Worm (Caenorhabditis elegans): Measurements from ENCODE around the gene vmo-1.

ce11 chrV:20599795-20600194, 46.9 kb upstream of the vmo-1 start, which contains the start of gene col-163:
- no peak for TF ChIP-seq lin-39 (tag; optimal IDR thresholded peaks at IDR 0.05)
- TF ChIP-seq egl-27 (tag; optimal IDR thresholded peaks at IDR 0.05) = no peak
- no peak for TF ChIP-seq lin-11 (tag; optimal IDR thresholded peaks at IDR 0.05)
- no peak for TF ChIP-seq ztf-11 (tag; optimal IDR thresholded peaks at IDR 0.05)
- TF ChIP-seq ztf-1 (GFP tag; conservative IDR thresholded peaks at IDR 0.05) = no peak
- no peak for TF ChIP-seq nhr-237 (tag; optimal IDR thresholded peaks at IDR 0.05)
- TF ChIP-seq mdl-1 (tag; optimal IDR thresholded peaks at IDR 0.05) = no peak
- no peak for TF ChIP-seq nhr-6 (tag; optimal IDR thresholded peaks at IDR 0.05)
- TF ChIP-seq ama-1 (optimal IDR thresholded peaks at IDR 0.05) = no peak
- no peak for TF ChIP-seq skn-1 (tag; optimal IDR thresholded peaks at IDR 0.05)
- TF ChIP-seq unc-62 (GFP tag; optimal IDR thresholded peaks at IDR 0.05) = no peak
- no peak for TF ChIP-seq unc-55 (GFP tag; optimal IDR thresholded peaks at IDR 0.05)

Measured in whole organism, L2 larva.